Fruit fly (Drosophila melanogaster) whole organism, adult: ENCODE measurements around the gene Epp.

Experiments
- CG12768 ChIP-seq: fragments of 200-800 bp; sonication (Bioruptor generic); optimal IDR thresholded peaks from 2 replicates; lab custom pipeline; 2017; ENCODE audit warnings: missing biosample characterization, missing genetic modification characterization, mild to moderate bottlenecking, moderate library complexity, missing genetic modification reagents
- CG1620 ChIP-seq: fragments of 200-800 bp; sonication (Bioruptor generic); optimal IDR thresholded peaks from 2 replicates; lab custom pipeline; 2016; ENCODE audit warnings: missing biosample characterization, missing genetic modification characterization
- CG33017 ChIP-seq: fragments of 200-800 bp; sonication (Bioruptor generic); optimal IDR thresholded peaks from 2 replicates; lab custom pipeline; 2018; ENCODE audit warnings: missing biosample characterization, mild to moderate bottlenecking, missing genetic modification characterization, moderate library complexity
- CG7101 ChIP-seq: fragments of 200-800 bp; sonication (Bioruptor generic); optimal IDR thresholded peaks from 2 replicates; lab custom pipeline; 2018; ENCODE audit warnings: missing biosample characterization, mild to moderate bottlenecking, missing genetic modification characterization, moderate library complexity
- Mnt ChIP-seq: fragments of 200-800 bp; sonication (Bioruptor generic); optimal IDR thresholded peaks from 2 replicates; lab custom pipeline; 2016; ENCODE audit warnings: missing biosample characterization, mild to moderate bottlenecking, missing genetic modification characterization
- bab1 ChIP-seq: fragments of 200-800 bp; sonication (Bioruptor generic); optimal IDR thresholded peaks from 3 replicates; lab custom pipeline; 2019; ENCODE audit warnings: missing biosample characterization, mild to moderate bottlenecking, missing genetic modification characterization, moderate library complexity
- cic ChIP-seq: fragments of 200-800 bp; sonication (Bioruptor generic); optimal IDR thresholded peaks from 2 replicates; lab custom pipeline; 2017; ENCODE audit warnings: missing biosample characterization, mild to moderate bottlenecking, missing genetic modification characterization, moderate library complexity
- cnc ChIP-seq, 2 experiments: fragments of >200 bp; optimal IDR thresholded peaks; 2 replicates each; lab custom pipeline; 2017
- kay ChIP-seq: fragments of 200-800 bp; sonication (Bioruptor generic); peaks from one replicate; lab custom pipeline; 2016; ENCODE audit warnings: missing biosample characterization, missing genetic modification characterization, borderline replicate concordance
- ovo ChIP-seq: fragments of 200-800 bp; sonication (Bioruptor generic); optimal IDR thresholded peaks from 2 replicates; lab custom pipeline; 2016; ENCODE audit warnings: missing biosample characterization, missing genetic modification characterization
- pad ChIP-seq: fragments of 200-800 bp; sonication (Bioruptor generic); optimal IDR thresholded peaks from 3 replicates; lab custom pipeline; 2017; ENCODE audit warnings: missing biosample characterization, missing genetic modification characterization, mild to moderate bottlenecking, moderate library complexity, missing genetic modification reagents
- tj ChIP-seq: fragments of 200-800 bp; sonication (Bioruptor generic); optimal IDR thresholded peaks from 3 replicates; lab custom pipeline; 2017; ENCODE audit warnings: missing biosample characterization, mild to moderate bottlenecking, missing genetic modification characterization, moderate library complexity
- toe ChIP-seq: fragments of 200-800 bp; sonication (Bioruptor generic); optimal IDR thresholded peaks from 2 replicates; lab custom pipeline; 2016; ENCODE audit warnings: missing biosample characterization, missing genetic modification characterization

- TF ChIP-seq CG1620 (no peak), Mnt (GFP tag; lab: Kevin White, UChicago) (no peak), CG33017 (tag; lab: Kevin White, UChicago) (no peak), CG7101 (no peak), ovo (GFP tag; lab: Kevin White, UChicago) (no peak), tj (GFP tag; lab: Kevin White, UChicago) (no peak), cnc (optimal IDR thresholded peaks at IDR 0.05; lab: Kevin White, UChicago) (no peak), kay (GFP tag; lab: Kevin White, UChicago) (no peak), bab1 (GFP tag; lab: Kevin White, UChicago) (no peak), pad (no peak), cic (no peak), toe (GFP tag; lab: Kevin White, UChicago) (no peak), CG12768 (GFP tag; lab: Kevin White, UChicago) (no peak)
Observed at dm6 chr3R:24017648-24018047, 24.9 kb upstream of the Epp start.
